Fruit fly (Drosophila melanogaster) whole organism, embryonic: ENCODE measurements around the gene Alg9.

ENCODE experiments used
- Antp ChIP-seq: fragments of 200-800 bp; sonication (Bioruptor generic); optimal IDR thresholded peaks from 3 replicates; lab custom pipeline; 2016; ENCODE audit warnings: missing biosample characterization, missing genetic modification characterization
- Asciz ChIP-seq: fragments of 200-800 bp; sonication (Bioruptor generic); optimal IDR thresholded peaks from 2 replicates; lab custom pipeline; 2017; ENCODE audit warnings: missing biosample characterization, mild to moderate bottlenecking, missing genetic modification characterization, missing genetic modification reagents
- BtbVII ChIP-seq: fragments of 200-800 bp; sonication (Bioruptor generic); optimal IDR thresholded peaks from 3 replicates; lab custom pipeline; 2017; ENCODE audit warnings: missing biosample characterization, mild to moderate bottlenecking, missing genetic modification characterization
- CG10431 ChIP-seq: fragments of 200-800 bp; sonication (Bioruptor generic); optimal IDR thresholded peaks from 3 replicates; lab custom pipeline; 2018; ENCODE audit warnings: missing biosample characterization, mild to moderate bottlenecking, missing genetic modification characterization
- CG13123 ChIP-seq: fragments of 200-800 bp; sonication (Bioruptor generic); optimal IDR thresholded peaks from 2 replicates; lab custom pipeline; 2016; ENCODE audit warnings: missing biosample characterization, missing genetic modification characterization
- CG16815 ChIP-seq: fragments of 200-800 bp; sonication (Bioruptor generic); optimal IDR thresholded peaks from 3 replicates; lab custom pipeline; 2017; ENCODE audit warnings: missing biosample characterization, mild to moderate bottlenecking, missing genetic modification characterization
- CG17328 ChIP-seq: fragments of 200-800 bp; sonication (Bioruptor generic); IDR thresholded peaks from 2 replicates; pipeline ENCODE4 v1.3.6; 2022; ENCODE audit warnings: missing biosample characterization, missing genetic modification characterization
- CG18599 ChIP-seq: fragments of 200-800 bp; sonication (Bioruptor generic); optimal IDR thresholded peaks from 3 replicates; lab custom pipeline; 2017; ENCODE audit warnings: missing biosample characterization, missing genetic modification characterization, mild to moderate bottlenecking, moderate library complexity, missing genetic modification reagents
- CG30403 ChIP-seq: fragments of 200-800 bp; sonication (Bioruptor generic); optimal IDR thresholded peaks from 3 replicates; lab custom pipeline; 2016; ENCODE audit warnings: missing biosample characterization, missing genetic modification characterization
- CG31224 ChIP-seq: fragments of 200-800 bp; sonication (Bioruptor generic); IDR thresholded peaks from 2 replicates; pipeline ENCODE4 v1.3.6; 2022; ENCODE audit warnings: missing biosample characterization, missing genetic modification characterization
- CG3995 ChIP-seq: fragments of 200-800 bp; sonication (Bioruptor generic); optimal IDR thresholded peaks from 3 replicates; lab custom pipeline; 2016; ENCODE audit warnings: missing biosample characterization, missing genetic modification characterization
- CG4617 ChIP-seq: fragments of 200-800 bp; sonication (Bioruptor generic); optimal IDR thresholded peaks from 3 replicates; lab custom pipeline; 2016; ENCODE audit warnings: missing biosample characterization, missing genetic modification characterization, borderline replicate concordance
- CG5245 ChIP-seq: fragments of 200-800 bp; sonication (Bioruptor generic); optimal IDR thresholded peaks from 3 replicates; lab custom pipeline; 2016; ENCODE audit warnings: missing biosample characterization, missing genetic modification characterization
- CG6272 ChIP-seq: fragments of 200-800 bp; sonication (Bioruptor generic); IDR thresholded peaks from 2 replicates; pipeline ENCODE4 v1.3.6; 2022; ENCODE audit warnings: missing biosample characterization, missing genetic modification characterization
- CG6813 ChIP-seq: fragments of 200-800 bp; sonication (Bioruptor generic); optimal IDR thresholded peaks from 2 replicates; lab custom pipeline; 2017; ENCODE audit warnings: missing biosample characterization, missing genetic modification characterization, mild to moderate bottlenecking, moderate library complexity, missing genetic modification reagents
- CG6854 ChIP-seq: fragments of 200-800 bp; sonication (Bioruptor generic); optimal IDR thresholded peaks from 3 replicates; lab custom pipeline; 2017; ENCODE audit warnings: missing biosample characterization, mild to moderate bottlenecking, missing genetic modification characterization
- CG7839 ChIP-seq: fragments of 200-800 bp; sonication (Bioruptor generic); optimal IDR thresholded peaks from 3 replicates; lab custom pipeline; 2018; ENCODE audit warnings: missing biosample characterization, mild to moderate bottlenecking, missing genetic modification characterization, moderate library complexity
- CG8281 ChIP-seq: fragments of 200-800 bp; sonication (Bioruptor generic); optimal IDR thresholded peaks from 2 replicates; lab custom pipeline; 2018; ENCODE audit warnings: missing biosample characterization, mild to moderate bottlenecking, missing genetic modification characterization, moderate library complexity
- CG8765 ChIP-seq: fragments of 200-800 bp; sonication (Bioruptor generic); IDR thresholded peaks from 2 replicates; pipeline ENCODE4 v1.3.6; 2022; ENCODE audit warnings: missing biosample characterization, missing genetic modification characterization
- CG8944 ChIP-seq: fragments of 200-800 bp; sonication (Bioruptor generic); optimal IDR thresholded peaks from 3 replicates; lab custom pipeline; 2016; ENCODE audit warnings: missing biosample characterization, missing genetic modification characterization
- CG9727 ChIP-seq: fragments of 200-800 bp; sonication (Bioruptor generic); optimal IDR thresholded peaks from 3 replicates; lab custom pipeline; 2017; ENCODE audit warnings: missing biosample characterization, mild to moderate bottlenecking, missing genetic modification characterization
- CoRest ChIP-seq: fragments of 200-800 bp; sonication (Bioruptor generic); optimal IDR thresholded peaks from 3 replicates; lab custom pipeline; 2018; ENCODE audit warnings: missing biosample characterization, mild to moderate bottlenecking, missing genetic modification characterization, moderate library complexity
- Dip2 ChIP-seq: fragments of 200-800 bp; sonication (Bioruptor generic); IDR thresholded peaks from 2 replicates; pipeline ENCODE4 v1.3.6; 2022; ENCODE audit warnings: missing biosample characterization, missing genetic modification characterization
- Dll ChIP-seq: fragments of 200-800 bp; sonication (Bioruptor generic); IDR thresholded peaks from 4 replicates; pipeline ENCODE4 v1.3.6; 2022; ENCODE audit warnings: missing biosample characterization, missing genetic modification characterization; ENCODE audit not compliant: partially characterized antibody
- E2f1 ChIP-seq: fragments of 200-800 bp; sonication (Bioruptor generic); IDR thresholded peaks from 2 replicates; pipeline ENCODE4 v1.3.6; 2022; ENCODE audit warnings: missing biosample characterization, missing genetic modification characterization
- Ets65A ChIP-seq: fragments of 200-800 bp; sonication (Bioruptor generic); peaks from one replicate; lab custom pipeline; 2016; ENCODE audit warnings: missing biosample characterization, missing genetic modification characterization
- Jarid2 ChIP-seq: fragments of 200-800 bp; sonication (Bioruptor generic); optimal IDR thresholded peaks from 3 replicates; lab custom pipeline; 2017; ENCODE audit warnings: mild to moderate bottlenecking, missing biosample characterization, missing genetic modification reagents, missing genetic modification characterization
- Lhr ChIP-seq: fragments of 200-800 bp; sonication (Bioruptor generic); optimal IDR thresholded peaks from 3 replicates; lab custom pipeline; 2017; ENCODE audit warnings: mild to moderate bottlenecking, missing biosample characterization, missing genetic modification reagents, missing genetic modification characterization
- Med ChIP-seq: fragments of 200-800 bp; sonication (Bioruptor generic); peaks from one replicate; lab custom pipeline; 2016; ENCODE audit warnings: missing biosample characterization, missing genetic modification characterization, mild to moderate bottlenecking, inconsistent platforms, moderate library complexity
- Meics ChIP-seq: fragments of 200-800 bp; sonication (Bioruptor generic); optimal IDR thresholded peaks from 2 replicates; lab custom pipeline; 2017; ENCODE audit warnings: missing biosample characterization, mild to moderate bottlenecking, missing genetic modification characterization
- Mes4 ChIP-seq: fragments of 200-800 bp; sonication (Bioruptor generic); optimal IDR thresholded peaks from 2 replicates; lab custom pipeline; 2016; ENCODE audit warnings: missing biosample characterization, missing genetic modification characterization
- NC2α ChIP-seq: fragments of 200-800 bp; sonication (Bioruptor generic); optimal IDR thresholded peaks from 2 replicates; lab custom pipeline; 2016; ENCODE audit warnings: missing biosample characterization, missing genetic modification characterization
- Ptx1 ChIP-seq: fragments of 200-800 bp; sonication (Bioruptor generic); IDR thresholded peaks from 2 replicates; pipeline ENCODE4 v1.3.6; 2022; ENCODE audit warnings: missing biosample characterization, missing genetic modification characterization
- ap ChIP-seq: fragments of 200-800 bp; sonication (Bioruptor generic); IDR thresholded peaks from 2 replicates; pipeline ENCODE4 v1.3.6; 2022; ENCODE audit warnings: missing biosample characterization, missing genetic modification characterization
- bcd ChIP-seq: fragments of 200-800 bp; sonication (Bioruptor generic); optimal IDR thresholded peaks from 2 replicates; lab custom pipeline; 2017; ENCODE audit warnings: missing biosample characterization, mild to moderate bottlenecking, missing genetic modification characterization
- chif ChIP-seq, 2 experiments: fragments of 200-800 bp; sonication (Bioruptor generic); optimal IDR thresholded peaks; 3 replicates each; lab custom pipeline; 2016; ENCODE audit warnings: missing biosample characterization in 2 of 2, missing genetic modification characterization in 2 of 2
- chn ChIP-seq: fragments of 200-800 bp; sonication (Bioruptor generic); optimal IDR thresholded peaks from 2 replicates; lab custom pipeline; 2016; ENCODE audit warnings: missing biosample characterization, missing genetic modification characterization
- gem ChIP-seq: fragments of 200-800 bp; sonication (Bioruptor generic); optimal IDR thresholded peaks from 2 replicates; lab custom pipeline; 2019; ENCODE audit warnings: missing biosample characterization, mild to moderate bottlenecking, missing genetic modification characterization, moderate library complexity
- her ChIP-seq: fragments of 200-800 bp; sonication (Bioruptor generic); optimal IDR thresholded peaks from 2 replicates; lab custom pipeline; 2016; ENCODE audit warnings: missing biosample characterization, missing genetic modification characterization
- hkb ChIP-seq, 2 experiments: fragments of 200-800 bp in 1 of 2; fragments of >200 bp in 1 of 2; sonication (Bioruptor generic) in 1 of 2; IDR thresholded peaks in 1 of 2; optimal IDR thresholded peaks in 1 of 2; 2 replicates each; pipeline versions ENCODE4 v1.3.6 to Lab custom; 2017 to 2022; ENCODE audit warnings: missing biosample characterization in 1 of 2, missing genetic modification characterization in 1 of 2
- lilli ChIP-seq: fragments of 200-800 bp; sonication (Bioruptor generic); optimal IDR thresholded peaks from 3 replicates; lab custom pipeline; 2016; ENCODE audit warnings: missing biosample characterization, missing genetic modification characterization
- mam ChIP-seq: fragments of 200-800 bp; sonication (Bioruptor generic); optimal IDR thresholded peaks from 3 replicates; lab custom pipeline; 2016; ENCODE audit warnings: missing biosample characterization, missing genetic modification characterization
- pita ChIP-seq: fragments of 200-800 bp; sonication (Bioruptor generic); optimal IDR thresholded peaks from 2 replicates; lab custom pipeline; 2017; ENCODE audit warnings: missing biosample characterization, mild to moderate bottlenecking, missing genetic modification characterization
- row ChIP-seq: fragments of 200-800 bp; sonication (Bioruptor generic); IDR thresholded peaks from 3 replicates; pipeline ENCODE4 v1.3.6; 2022; ENCODE audit warnings: missing biosample characterization, missing genetic modification characterization
- tll ChIP-seq, 2 experiments: fragments of 200-800 bp in 1 of 2; fragments of >200 bp in 1 of 2; sonication (Bioruptor generic) in 1 of 2; optimal IDR thresholded peaks; 2 replicates each; lab custom pipeline; 2017 to 2019; ENCODE audit warnings: missing biosample characterization in 2 of 2, missing genetic modification characterization in 2 of 2, mild to moderate bottlenecking in 1 of 2, moderate library complexity in 1 of 2
- unpg ChIP-seq: fragments of 200-800 bp; sonication (Bioruptor generic); optimal IDR thresholded peaks from 3 replicates; lab custom pipeline; 2018; ENCODE audit warnings: missing biosample characterization, mild to moderate bottlenecking, missing genetic modification characterization, moderate library complexity
- vnd ChIP-seq: fragments of 200-800 bp; sonication (Bioruptor generic); IDR thresholded peaks from 3 replicates; pipeline ENCODE4 v1.3.6; 2022; ENCODE audit warnings: missing biosample characterization, missing genetic modification characterization; ENCODE audit not compliant: partially characterized antibody
- wek ChIP-seq: fragments of 200-800 bp; sonication (Bioruptor generic); optimal IDR thresholded peaks from 3 replicates; lab custom pipeline; 2018; ENCODE audit warnings: missing biosample characterization, mild to moderate bottlenecking, missing genetic modification characterization, moderate library complexity
- wor ChIP-seq: fragments of 200-800 bp; sonication (Bioruptor generic); IDR thresholded peaks from 2 replicates; pipeline ENCODE4 v1.3.6; 2022; ENCODE audit warnings: missing biosample characterization, missing genetic modification characterization

Gene Alg9

DNA sequence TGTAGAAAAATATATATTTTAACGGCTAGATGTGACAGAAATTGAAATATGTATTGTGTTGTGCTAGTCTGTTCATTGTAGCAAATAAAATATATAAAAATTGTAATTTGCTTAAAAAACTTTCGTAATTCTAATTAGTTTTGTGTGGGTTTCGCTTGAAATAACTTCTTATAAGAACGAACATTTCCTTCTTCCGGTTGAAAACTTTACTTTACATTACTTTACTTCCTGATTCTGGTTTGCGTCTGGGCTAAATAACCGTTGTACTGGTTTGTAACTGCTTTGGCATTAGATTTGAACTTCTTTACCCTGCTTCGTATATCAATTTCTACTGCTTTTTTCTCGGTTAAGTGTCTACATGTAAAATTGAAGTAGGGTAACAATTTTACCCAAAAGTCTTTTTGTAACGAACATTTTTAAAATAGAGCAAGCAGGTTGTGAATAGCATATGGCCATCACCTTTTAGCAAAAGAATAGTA lies 27.6 kb upstream of the Alg9 start, which contains the start of gene lobo (continued):
- TF ChIP-seq ap (GFP tag; lab: Robert Waterston, UW) (peak; percentile 22; the same call in 1 of the 2 replicates), Dip2 (GFP tag; lab: Robert Waterston, UW) (no peak), mam (GFP tag; lab: Kevin White, UChicago) (peak; percentile 64), CG18599 (GFP tag; lab: Kevin White, UChicago) (no peak), CG3995 (peak; percentile 39), Jarid2 (GFP tag; lab: Kevin White, UChicago) (peak; percentile 51), wor (GFP tag; lab: Robert Waterston, UW) (0 out of 2 replicates have a peak, but pooled peaks have one; percentile 21), Antp (GFP tag; lab: Kevin White, UChicago) (peak; percentile 10), Med (GFP tag; lab: Kevin White, UChicago) (peak; percentile 89), CG4617 (GFP tag; lab: Kevin White, UChicago) (peak; percentile 12), E2f1 (no peak), pita (peak; percentile 83), tll (GFP tag; optimal IDR thresholded peaks at IDR 0.05; lab: Kevin White, UChicago) (no peak), CG16815 (GFP tag; lab: Kevin White, UChicago) (peak; percentile 31), CG6813 (GFP tag; lab: Kevin White, UChicago) (peak; percentile 29), Mes4 (GFP tag; lab: Kevin White, UChicago) (peak; percentile 67), Ets65A (peak; percentile 97), gem (tag; lab: Kevin White, UChicago) (no peak), Ptx1 (GFP tag; lab: Robert Waterston, UW) (peak; percentile 42; the same call in 1 of the 2 replicates), BtbVII (GFP tag; lab: Kevin White, UChicago) (no peak), CG10431 (GFP tag; lab: Kevin White, UChicago) (no peak), CG5245 (GFP tag; lab: Kevin White, UChicago) (no peak), Lhr (GFP tag; lab: Kevin White, UChicago) (peak; percentile 82), CG7839 (peak; percentile 50), CG8281 (tag; lab: Kevin White, UChicago) (no peak), lilli (GFP tag; lab: Kevin White, UChicago) (peak; percentile 49), Asciz (GFP tag; lab: Kevin White, UChicago) (no peak), CG6272 (GFP tag; lab: Robert Waterston, UW) (peak; percentile 28; the same call in 1 of the 2 replicates), Meics (peak; percentile 76), vnd (GFP tag; lab: Robert Waterston, UW) (no peak), Dll (no peak), wek (peak; percentile 18), CG9727 (GFP tag; lab: Kevin White, UChicago) (peak; percentile 31), CG30403 (peak; percentile 39), chif (GFP tag; optimal IDR thresholded peaks at IDR 0.05; lab: Kevin White, UChicago) (peak; percentile 56 to 69), CG31224 (GFP tag; lab: Robert Waterston, UW) (peak; percentile 38; the same call in 1 of the 2 replicates), CG13123 (peak; percentile 7), CoRest (tag; lab: Kevin White, UChicago) (peak; percentile 83), her (peak; percentile 5), unpg (GFP tag; lab: Kevin White, UChicago) (no peak), chn (GFP tag; lab: Kevin White, UChicago) (peak; percentile 8), CG6854 (GFP tag; lab: Kevin White, UChicago) (peak; percentile 25), CG17328 (GFP tag; lab: Robert Waterston, UW) (peak; percentile 78), CG8765 (GFP tag; lab: Robert Waterston, UW) (no peak), bcd (GFP tag; lab: Kevin White, UChicago) (peak; percentile 80), NC2α (GFP tag; lab: Kevin White, UChicago) (no peak), row (GFP tag; lab: Robert Waterston, UW) (peak; percentile 56), hkb (optimal IDR thresholded peaks at IDR 0.05; lab: Kevin White, UChicago) (no peak), hkb (GFP tag; IDR thresholded peaks at IDR 0.05; lab: Robert Waterston, UW) (peak; percentile 19; the same call in 1 of the 2 replicates), CG8944 (GFP tag; lab: Kevin White, UChicago) (no peak)
